Fruit fly (Drosophila melanogaster) whole organism, pupa: ENCODE results near the gene Bsg.
A peak's percentile ranks its signal among the peaks of the same experiment; 100 is the strongest.

Experiments
- CG10348 ChIP-seq: fragments of 200-800 bp; sonication (Bioruptor generic); IDR thresholded peaks from 2 replicates; pipeline ENCODE4 v1.3.6; 2022; ENCODE audit warnings: missing biosample characterization, missing genetic modification characterization
- CG12605 ChIP-seq: fragments of 200-800 bp; sonication (Bioruptor generic); IDR thresholded peaks from 2 replicates; pipeline ENCODE4 v1.3.6; 2022; ENCODE audit warnings: missing biosample characterization, missing genetic modification characterization
- CG13204 ChIP-seq: fragments of 200-800 bp; sonication (Bioruptor generic); optimal IDR thresholded peaks from 2 replicates; lab custom pipeline; 2018; ENCODE audit warnings: missing biosample characterization, mild to moderate bottlenecking, missing genetic modification characterization, moderate library complexity
- CG14655 ChIP-seq: fragments of 200-800 bp; sonication (Bioruptor generic); optimal IDR thresholded peaks from 3 replicates; lab custom pipeline; 2017; ENCODE audit warnings: mild to moderate bottlenecking, missing biosample characterization, missing genetic modification reagents, missing genetic modification characterization
- CG15710 ChIP-seq: fragments of 200-800 bp; sonication (Bioruptor generic); optimal IDR thresholded peaks from 2 replicates; lab custom pipeline; 2018; ENCODE audit warnings: missing biosample characterization, mild to moderate bottlenecking, missing genetic modification characterization, moderate library complexity
- CG17806 ChIP-seq: fragments of 200-800 bp; sonication (Bioruptor generic); optimal IDR thresholded peaks from 2 replicates; lab custom pipeline; 2018; ENCODE audit warnings: missing biosample characterization, mild to moderate bottlenecking, missing genetic modification characterization, moderate library complexity
- CG32121 ChIP-seq: fragments of 200-800 bp; sonication (Bioruptor generic); IDR thresholded peaks from 2 replicates; pipeline ENCODE4 v1.3.6; 2022; ENCODE audit warnings: missing biosample characterization, missing genetic modification characterization
- CG34367 ChIP-seq: fragments of 200-800 bp; sonication (Bioruptor generic); optimal IDR thresholded peaks from 2 replicates; lab custom pipeline; 2018; ENCODE audit warnings: missing biosample characterization, mild to moderate bottlenecking, missing genetic modification characterization
- CG4496 ChIP-seq: fragments of 200-800 bp; sonication (Bioruptor generic); IDR thresholded peaks from 3 replicates; pipeline ENCODE4 v1.3.6; 2022; ENCODE audit warnings: missing biosample characterization, missing genetic modification characterization
- CG8159 ChIP-seq: fragments of 200-800 bp; sonication (Bioruptor generic); optimal IDR thresholded peaks from 3 replicates; lab custom pipeline; 2018; ENCODE audit warnings: missing biosample characterization, mild to moderate bottlenecking, missing genetic modification characterization, moderate library complexity
- CG8301 ChIP-seq: fragments of 200-800 bp; sonication (Bioruptor generic); optimal IDR thresholded peaks from 2 replicates; lab custom pipeline; 2018; ENCODE audit warnings: missing biosample characterization, mild to moderate bottlenecking, missing genetic modification characterization
- CG9948 ChIP-seq: fragments of 200-800 bp; sonication (Bioruptor generic); optimal IDR thresholded peaks from 2 replicates; lab custom pipeline; 2018; ENCODE audit warnings: missing biosample characterization, mild to moderate bottlenecking, missing genetic modification characterization, moderate library complexity
- D1 ChIP-seq: fragments of 200-800 bp; sonication (Bioruptor generic); optimal IDR thresholded peaks from 2 replicates; lab custom pipeline; 2018; ENCODE audit warnings: missing biosample characterization, mild to moderate bottlenecking, missing genetic modification characterization, moderate library complexity
- EcR ChIP-seq: fragments of 200-800 bp; sonication (Bioruptor generic); optimal IDR thresholded peaks from 3 replicates; lab custom pipeline; 2019; ENCODE audit warnings: missing biosample characterization, missing genetic modification characterization, mild to moderate bottlenecking, moderate library complexity, missing genetic modification reagents
- Ets98B ChIP-seq: fragments of 200-800 bp; sonication (Bioruptor generic); IDR thresholded peaks from 2 replicates; pipeline ENCODE4 v1.3.6; 2022; ENCODE audit warnings: missing biosample characterization, missing genetic modification characterization
- Pif1A ChIP-seq: fragments of 200-800 bp; sonication (Bioruptor generic); optimal IDR thresholded peaks from 3 replicates; lab custom pipeline; 2016; ENCODE audit warnings: missing biosample characterization, missing genetic modification characterization
- Pif1B ChIP-seq: fragments of 200-800 bp; sonication (Bioruptor generic); optimal IDR thresholded peaks from 3 replicates; lab custom pipeline; 2016; ENCODE audit warnings: missing biosample characterization, missing genetic modification characterization
- Snoo ChIP-seq: fragments of 200-800 bp; sonication (Bioruptor generic); optimal IDR thresholded peaks from 3 replicates; lab custom pipeline; 2017; ENCODE audit warnings: missing biosample characterization, mild to moderate bottlenecking, missing genetic modification characterization, inconsistent platforms
- fd96Ca ChIP-seq: fragments of 200-800 bp; sonication (Bioruptor generic); IDR thresholded peaks from 3 replicates; pipeline ENCODE4 v1.3.6; 2022; ENCODE audit warnings: missing biosample characterization, missing genetic modification characterization
- gl ChIP-seq: fragments of 200-800 bp; sonication (Bioruptor generic); optimal IDR thresholded peaks from 2 replicates; lab custom pipeline; 2018; ENCODE audit warnings: missing biosample characterization, mild to moderate bottlenecking, missing genetic modification characterization
- rn ChIP-seq: fragments of 200-800 bp; sonication (Bioruptor generic); IDR thresholded peaks from 2 replicates; pipeline ENCODE4 v1.3.6; 2022; ENCODE audit warnings: missing biosample characterization, missing genetic modification characterization

Bsg gene

dm6 chr2L:8083427-8084295 is 441 bp downstream of the Bsg start:
- TF ChIP-seq CG32121 (no peak; the same call in 1 of the 2 replicates), rn (GFP tag; lab: Robert Waterston, UW) (no peak), CG14655 (GFP tag; lab: Kevin White, UChicago) (no peak), gl (tag; lab: Kevin White, UChicago) (no peak), Ets98B (peak; percentile 57), CG12605 (GFP tag; lab: Robert Waterston, UW) (peak; percentile 16; the same call in 1 of the 2 replicates), CG9948 (no peak), Pif1B (GFP tag; lab: Kevin White, UChicago) (no peak), CG10348 (GFP tag; lab: Robert Waterston, UW) (no peak), CG17806 (no peak), CG13204 (GFP tag; lab: Kevin White, UChicago) (peak; percentile 18), CG34367 (tag; lab: Kevin White, UChicago) (peak; percentile 23), D1 (no peak), CG8159 (tag; lab: Kevin White, UChicago) (no peak), EcR (GFP tag; lab: Kevin White, UChicago) (peak; percentile 86), CG4496 (GFP tag; lab: Robert Waterston, UW) (no peak), Pif1A (GFP tag; lab: Kevin White, UChicago) (no peak), fd96Ca (no peak; the same call in 2 of the 3 replicates), Snoo (tag; lab: Kevin White, UChicago) (no peak), CG15710 (tag; lab: Kevin White, UChicago) (no peak), CG8301 (tag; lab: Kevin White, UChicago) (no peak)
- TF ChIP-seq, all 21 proteins: peak for 5

dm6 chr2L:8084349-8085203 is 1.4 kb downstream of the Bsg start:
- TF ChIP-seq gl (tag; lab: Kevin White, UChicago) = no peak
- no peak for TF ChIP-seq CG4496 (GFP tag; lab: Robert Waterston, UW)
- no peak for TF ChIP-seq CG32121
- no peak for TF ChIP-seq CG15710 (tag; lab: Kevin White, UChicago)
- TF ChIP-seq CG9948 = no peak
- peak; percentile 4 for TF ChIP-seq CG8301 (tag; lab: Kevin White, UChicago)
- no peak for TF ChIP-seq CG17806
- no peak for TF ChIP-seq CG10348 (GFP tag; lab: Robert Waterston, UW)
- TF ChIP-seq Pif1B (GFP tag; lab: Kevin White, UChicago) = no peak
- 0 out of 3 replicates have a peak, but pooled peaks have one; percentile 19 for TF ChIP-seq fd96Ca
- no peak for TF ChIP-seq CG34367 (tag; lab: Kevin White, UChicago)
- peak; percentile 27 for TF ChIP-seq CG13204 (GFP tag; lab: Kevin White, UChicago)
- TF ChIP-seq CG12605 (GFP tag; lab: Robert Waterston, UW) = no peak; the same call in 1 of the 2 replicates
- TF ChIP-seq CG14655 (GFP tag; lab: Kevin White, UChicago) = peak; percentile 23
- no peak for TF ChIP-seq Pif1A (GFP tag; lab: Kevin White, UChicago)
- no peak for TF ChIP-seq Ets98B
- TF ChIP-seq rn (GFP tag; lab: Robert Waterston, UW) = no peak
- no peak for TF ChIP-seq Snoo (tag; lab: Kevin White, UChicago)
- TF ChIP-seq D1 = no peak
- no peak for TF ChIP-seq CG8159 (tag; lab: Kevin White, UChicago)
- TF ChIP-seq EcR (GFP tag; lab: Kevin White, UChicago) = peak; percentile 48

dm6 chr2L:8085466-8086164 is 2.4 kb downstream of the Bsg start:
- no peak for TF ChIP-seq CG14655 (GFP tag; lab: Kevin White, UChicago)
- TF ChIP-seq CG4496 (GFP tag; lab: Robert Waterston, UW) = 0 out of 3 replicates have a peak, but pooled peaks have one; percentile 44
- no peak for TF ChIP-seq EcR (GFP tag; lab: Kevin White, UChicago)
- TF ChIP-seq, all 21 proteins: peak for 1

dm6 chr2L:8086736-8087467 is 3.7 kb downstream of the Bsg start:
- TF ChIP-seq rn (GFP tag; lab: Robert Waterston, UW) (no peak), CG17806 (no peak), CG9948 (no peak), CG15710 (tag; lab: Kevin White, UChicago) (no peak), CG8301 (tag; lab: Kevin White, UChicago) (no peak), Pif1A (GFP tag; lab: Kevin White, UChicago) (no peak), gl (tag; lab: Kevin White, UChicago) (no peak), CG32121 (0 out of 2 replicates have a peak, but pooled peaks have one; percentile 26), CG12605 (GFP tag; lab: Robert Waterston, UW) (no peak), Ets98B (no peak), CG14655 (GFP tag; lab: Kevin White, UChicago) (peak; percentile 18), D1 (no peak), Pif1B (GFP tag; lab: Kevin White, UChicago) (no peak), Snoo (tag; lab: Kevin White, UChicago) (no peak), CG10348 (GFP tag; lab: Robert Waterston, UW) (no peak)
